Fruit fly (Drosophila melanogaster) whole organism, embryonic: Measurements from ENCODE around the gene CG18542.

Experiments
- Adf1 ChIP-seq: fragments of 200-800 bp; sonication (Bioruptor generic); IDR thresholded peaks from 2 replicates; pipeline ENCODE4 v1.3.6; 2022; ENCODE audit warnings: missing biosample characterization, missing genetic modification characterization
- Atf-2 ChIP-seq: fragments of 200-800 bp; sonication (Bioruptor generic); optimal IDR thresholded peaks from 2 replicates; lab custom pipeline; 2016; ENCODE audit warnings: missing biosample characterization, missing genetic modification characterization
- CG11398 ChIP-seq: fragments of 200-800 bp; sonication (Bioruptor generic); optimal IDR thresholded peaks from 2 replicates; lab custom pipeline; 2016; ENCODE audit warnings: missing biosample characterization, missing genetic modification characterization
- CG12104 ChIP-seq: fragments of 200-800 bp; sonication (Bioruptor generic); optimal IDR thresholded peaks from 3 replicates; lab custom pipeline; 2016; ENCODE audit warnings: missing biosample characterization, missing genetic modification characterization
- CG12155 ChIP-seq: fragments of 200-800 bp; sonication (Bioruptor generic); optimal IDR thresholded peaks from 3 replicates; lab custom pipeline; 2016; ENCODE audit warnings: missing biosample characterization, missing genetic modification characterization
- CG12299 ChIP-seq: fragments of 200-800 bp; sonication (Bioruptor generic); optimal IDR thresholded peaks from 2 replicates; lab custom pipeline; 2018; ENCODE audit warnings: missing biosample characterization, mild to moderate bottlenecking, missing genetic modification characterization
- CG13123 ChIP-seq: fragments of 200-800 bp; sonication (Bioruptor generic); optimal IDR thresholded peaks from 2 replicates; lab custom pipeline; 2016; ENCODE audit warnings: missing biosample characterization, missing genetic modification characterization
- CG14965 ChIP-seq: fragments of 200-800 bp; sonication (Bioruptor generic); optimal IDR thresholded peaks from 2 replicates; lab custom pipeline; 2016; ENCODE audit warnings: missing biosample characterization, missing genetic modification characterization, borderline replicate concordance
- CG15479 ChIP-seq: fragments of 200-800 bp; sonication (Bioruptor generic); optimal IDR thresholded peaks from 3 replicates; lab custom pipeline; 2019; ENCODE audit warnings: missing biosample characterization, mild to moderate bottlenecking, missing genetic modification characterization, moderate library complexity
- CG15601 ChIP-seq: fragments of 200-800 bp; sonication (Bioruptor generic); optimal IDR thresholded peaks from 3 replicates; lab custom pipeline; 2019; ENCODE audit warnings: missing biosample characterization, mild to moderate bottlenecking, missing genetic modification characterization, moderate library complexity
- CG15696 ChIP-seq: fragments of 200-800 bp; sonication (Bioruptor generic); optimal IDR thresholded peaks from 2 replicates; lab custom pipeline; 2019; ENCODE audit warnings: missing biosample characterization, mild to moderate bottlenecking, missing genetic modification characterization, moderate library complexity
- CG17802 ChIP-seq: fragments of 200-800 bp; sonication (Bioruptor generic); optimal IDR thresholded peaks from 2 replicates; lab custom pipeline; 2018; ENCODE audit warnings: missing biosample characterization, mild to moderate bottlenecking, missing genetic modification characterization, moderate library complexity
- CG17912 ChIP-seq: fragments of 200-800 bp; sonication (Bioruptor generic); optimal IDR thresholded peaks from 2 replicates; lab custom pipeline; 2018; ENCODE audit warnings: missing biosample characterization, mild to moderate bottlenecking, missing genetic modification characterization
- CG18262 ChIP-seq: fragments of 200-800 bp; optimal IDR thresholded peaks from 3 replicates; lab custom pipeline; 2019; ENCODE audit warnings: missing biosample characterization, mild to moderate bottlenecking, missing genetic modification characterization, moderate library complexity
- CG2875 ChIP-seq: fragments of 200-800 bp; sonication (Bioruptor generic); optimal IDR thresholded peaks from 2 replicates; lab custom pipeline; 2017; ENCODE audit warnings: missing biosample characterization, mild to moderate bottlenecking, missing genetic modification characterization, missing genetic modification reagents
- CG30020 ChIP-seq: fragments of 200-800 bp; optimal IDR thresholded peaks from 2 replicates; lab custom pipeline; 2019; ENCODE audit warnings: missing biosample characterization, mild to moderate bottlenecking, missing genetic modification characterization, moderate library complexity
- CG34376 ChIP-seq: fragments of 200-800 bp; sonication (Bioruptor generic); optimal IDR thresholded peaks from 2 replicates; lab custom pipeline; 2018; ENCODE audit warnings: missing biosample characterization, mild to moderate bottlenecking, missing genetic modification characterization
- CG4328 ChIP-seq: fragments of 200-800 bp; sonication (Bioruptor generic); optimal IDR thresholded peaks from 3 replicates; lab custom pipeline; 2017; ENCODE audit warnings: missing biosample characterization, missing genetic modification reagents, missing genetic modification characterization
- CG4707 ChIP-seq: fragments of 200-800 bp; sonication (Bioruptor generic); optimal IDR thresholded peaks from 2 replicates; lab custom pipeline; 2018; ENCODE audit warnings: missing biosample characterization, mild to moderate bottlenecking, missing genetic modification characterization, moderate library complexity
- CG8089 ChIP-seq: fragments of 200-800 bp; sonication (Bioruptor generic); optimal IDR thresholded peaks from 3 replicates; lab custom pipeline; 2016; ENCODE audit warnings: missing biosample characterization, missing genetic modification characterization
- CTCF ChIP-seq: fragments of 200-800 bp; sonication (Bioruptor generic); optimal IDR thresholded peaks from 2 replicates; lab custom pipeline; 2017; ENCODE audit warnings: missing biosample characterization, mild to moderate bottlenecking, missing genetic modification characterization, moderate library complexity
- ERR ChIP-seq: fragments of 200-800 bp; sonication (Bioruptor generic); optimal IDR thresholded peaks from 2 replicates; lab custom pipeline; 2016; ENCODE audit warnings: missing biosample characterization, missing genetic modification characterization
- Ets97D ChIP-seq: fragments of 200-800 bp; sonication (Bioruptor generic); optimal IDR thresholded peaks from 3 replicates; lab custom pipeline; 2016; ENCODE audit warnings: missing biosample characterization, missing genetic modification characterization
- Gug ChIP-seq: fragments of 200-800 bp; sonication (Bioruptor generic); IDR thresholded peaks from 4 replicates; pipeline ENCODE4 v1.3.6; 2022; ENCODE audit warnings: missing biosample characterization, missing genetic modification characterization
- H15 ChIP-seq: fragments of 200-800 bp; sonication (Bioruptor generic); IDR thresholded peaks from 3 replicates; pipeline ENCODE4 v1.3.6; 2022; ENCODE audit warnings: missing biosample characterization, missing genetic modification characterization
- HLH54F ChIP-seq: fragments of 200-800 bp; sonication (Bioruptor generic); optimal IDR thresholded peaks from 3 replicates; lab custom pipeline; 2016; ENCODE audit warnings: missing biosample characterization, missing genetic modification characterization
- Hr39 ChIP-seq: fragments of >200 bp; optimal IDR thresholded peaks from 2 replicates; lab custom pipeline; 2017
- Hsf ChIP-seq: fragments of 200-800 bp; sonication (Bioruptor generic); optimal IDR thresholded peaks from 3 replicates; lab custom pipeline; 2016; ENCODE audit warnings: missing biosample characterization, missing genetic modification characterization
- Max ChIP-seq: fragments of 200-800 bp; sonication (Bioruptor generic); optimal IDR thresholded peaks from 2 replicates; lab custom pipeline; 2016; ENCODE audit warnings: missing biosample characterization, mild to moderate bottlenecking, missing genetic modification characterization
- Med ChIP-seq: fragments of 200-800 bp; sonication (Bioruptor generic); peaks from one replicate; lab custom pipeline; 2016; ENCODE audit warnings: missing biosample characterization, missing genetic modification characterization, mild to moderate bottlenecking, inconsistent platforms, moderate library complexity
- NC2α ChIP-seq: fragments of 200-800 bp; sonication (Bioruptor generic); optimal IDR thresholded peaks from 2 replicates; lab custom pipeline; 2016; ENCODE audit warnings: missing biosample characterization, missing genetic modification characterization
- Optix ChIP-seq: fragments of 200-800 bp; sonication (Bioruptor generic); IDR thresholded peaks from 3 replicates; pipeline ENCODE4 v1.3.6; 2022; ENCODE audit warnings: missing biosample characterization, missing genetic modification characterization
- Pdp1 ChIP-seq, 2 experiments: fragments of 200-800 bp; sonication (Bioruptor generic); optimal IDR thresholded peaks; 3 replicates each; lab custom pipeline; 2016; ENCODE audit warnings: missing biosample characterization in 2 of 2, missing genetic modification characterization in 2 of 2, mild to moderate bottlenecking in 1 of 2, moderate library complexity in 1 of 2
- Spps ChIP-seq: fragments of 200-800 bp; sonication (Bioruptor generic); optimal IDR thresholded peaks from 2 replicates; lab custom pipeline; 2018; ENCODE audit warnings: missing biosample characterization, mild to moderate bottlenecking, missing genetic modification characterization
- Trl ChIP-seq, 3 experiments: fragments of >200 bp in 2 of 3; fragments of 200-800 bp in 1 of 3; sonication (Bioruptor generic) in 1 of 3; optimal IDR thresholded peaks; 2 replicates in 1 of 3; 3 replicates in 2 of 3; lab custom pipeline; 2016 to 2017; ENCODE audit warnings: missing biosample characterization in 1 of 3, missing genetic modification characterization in 1 of 3
- Xbp1 ChIP-seq: fragments of 200-800 bp; sonication (Bioruptor generic); optimal IDR thresholded peaks from 3 replicates; lab custom pipeline; 2016; ENCODE audit warnings: missing biosample characterization, mild to moderate bottlenecking, missing genetic modification characterization
- ab ChIP-seq: fragments of 200-800 bp; sonication (Bioruptor generic); optimal IDR thresholded peaks from 2 replicates; lab custom pipeline; 2016; ENCODE audit warnings: missing biosample characterization, missing genetic modification characterization
- abd-A ChIP-seq: fragments of 200-800 bp; sonication (Bioruptor generic); optimal IDR thresholded peaks from 3 replicates; lab custom pipeline; 2019; ENCODE audit warnings: missing biosample characterization, mild to moderate bottlenecking, missing genetic modification characterization, moderate library complexity
- bbx ChIP-seq: fragments of 200-800 bp; sonication (Bioruptor generic); IDR thresholded peaks from 2 replicates; pipeline ENCODE4 v1.3.6; 2022; ENCODE audit warnings: missing biosample characterization, missing genetic modification characterization; ENCODE audit not compliant: partially characterized antibody
- bowl ChIP-seq: fragments of 200-800 bp; sonication (Bioruptor generic); IDR thresholded peaks from 2 replicates; pipeline ENCODE4 v1.3.6; 2022; ENCODE audit warnings: missing biosample characterization, missing genetic modification characterization
- dati ChIP-seq: fragments of 200-800 bp; sonication (Bioruptor generic); IDR thresholded peaks from 2 replicates; pipeline ENCODE4 v1.3.6; 2022; ENCODE audit warnings: missing biosample characterization, missing genetic modification characterization
- gcm ChIP-seq: fragments of 200-800 bp; sonication (Bioruptor generic); optimal IDR thresholded peaks from 2 replicates; lab custom pipeline; 2019; ENCODE audit warnings: missing biosample characterization, mild to moderate bottlenecking, missing genetic modification characterization, moderate library complexity
- klu ChIP-seq: fragments of 200-800 bp; sonication (Bioruptor generic); IDR thresholded peaks from 2 replicates; pipeline ENCODE4 v1.3.6; 2022; ENCODE audit warnings: missing biosample characterization, missing genetic modification characterization
- lbe ChIP-seq: fragments of 200-800 bp; sonication (Bioruptor generic); optimal IDR thresholded peaks from 2 replicates; lab custom pipeline; 2016; ENCODE audit warnings: missing biosample characterization, mild to moderate bottlenecking, missing genetic modification characterization
- mld ChIP-seq: fragments of 200-800 bp; sonication (Bioruptor generic); IDR thresholded peaks from 3 replicates; pipeline ENCODE4 v1.3.6; 2022; ENCODE audit warnings: missing biosample characterization, missing genetic modification characterization; ENCODE audit not compliant: partially characterized antibody
- pb ChIP-seq: fragments of 200-800 bp; sonication (Bioruptor generic); optimal IDR thresholded peaks from 3 replicates; lab custom pipeline; 2016; ENCODE audit warnings: missing biosample characterization, missing genetic modification characterization
- scrt ChIP-seq: fragments of 200-800 bp; sonication (Bioruptor generic); optimal IDR thresholded peaks from 2 replicates; lab custom pipeline; 2018; ENCODE audit warnings: missing biosample characterization, mild to moderate bottlenecking, missing genetic modification characterization, moderate library complexity
- sd ChIP-seq: fragments of 200-800 bp; sonication (Bioruptor generic); optimal IDR thresholded peaks from 3 replicates; lab custom pipeline; 2018; ENCODE audit warnings: missing biosample characterization, mild to moderate bottlenecking, missing genetic modification characterization, moderate library complexity
- tgo ChIP-seq: fragments of 200-800 bp; sonication (Bioruptor generic); IDR thresholded peaks from 3 replicates; pipeline ENCODE4 v1.3.6; 2022; ENCODE audit warnings: missing biosample characterization, missing genetic modification characterization
- tx ChIP-seq: fragments of 200-800 bp; sonication (Bioruptor generic); optimal IDR thresholded peaks from 2 replicates; lab custom pipeline; 2016; ENCODE audit warnings: missing biosample characterization, missing genetic modification characterization
- zfh2 ChIP-seq: fragments of 200-800 bp; sonication (Bioruptor generic); optimal IDR thresholded peaks from 2 replicates; lab custom pipeline; 2016; ENCODE audit warnings: missing biosample characterization, missing genetic modification characterization

CG18542 gene

dm6 chr3R:9705008-9705628 lies 19.6 kb downstream of the CG18542 start, which contains the start of gene Unc-115a (continued):
- TF ChIP-seq tx = peak; percentile 12
- TF ChIP-seq Ets97D = peak; percentile 92
- TF ChIP-seq abd-A (tag; lab: Kevin White, UChicago) = no peak
- TF ChIP-seq CG30020 (tag; lab: Kevin White, UChicago) = peak; percentile 34
- TF ChIP-seq NC2α (GFP tag; lab: Kevin White, UChicago) = peak; percentile 43
- no peak for TF ChIP-seq CG4707 (GFP tag; lab: Kevin White, UChicago)
- TF ChIP-seq pb (GFP tag; lab: Kevin White, UChicago) = peak; percentile 69
- TF ChIP-seq CG15696 (tag; lab: Kevin White, UChicago) = no peak
- no peak for TF ChIP-seq tgo (GFP tag; lab: Robert Waterston, UW)
- peak; percentile 30 for TF ChIP-seq lbe
- TF ChIP-seq dati (GFP tag; lab: Robert Waterston, UW) = no peak
- TF ChIP-seq Pdp1 (GFP tag; optimal IDR thresholded peaks at IDR 0.05; lab: Kevin White, UChicago) = peak; percentile 27 to 63
- TF ChIP-seq CG11398 = peak; percentile 55
- no peak for TF ChIP-seq bbx
- peak; percentile 51 for TF ChIP-seq ERR (GFP tag; lab: Kevin White, UChicago)
- peak; percentile 34 for TF ChIP-seq CG18262 (tag; lab: Kevin White, UChicago)
- no peak for TF ChIP-seq Spps (tag; lab: Kevin White, UChicago)
- no peak for TF ChIP-seq CG14965 (GFP tag; lab: Kevin White, UChicago)
- TF ChIP-seq CG8089 (GFP tag; lab: Kevin White, UChicago) = peak; percentile 8
- no peak for TF ChIP-seq CG17802
- peak; percentile 54 for TF ChIP-seq CG17912
- peak; percentile 51 for TF ChIP-seq Hsf
- peak; percentile 41 for TF ChIP-seq Max (GFP tag; lab: Kevin White, UChicago)
- TF ChIP-seq sd (tag; lab: Kevin White, UChicago) = peak; percentile 49
- TF ChIP-seq Hr39 (lab: Kevin White, UChicago) = no peak
- TF ChIP-seq Med (GFP tag; lab: Kevin White, UChicago) = peak; percentile 93
- no peak for TF ChIP-seq Optix
- peak; percentile 52 for TF ChIP-seq CG34376
- TF ChIP-seq Xbp1 = peak; percentile 30
- TF ChIP-seq klu (GFP tag; lab: Robert Waterston, UW) = no peak
- TF ChIP-seq gcm (GFP tag; lab: Kevin White, UChicago) = peak; percentile 42
- no peak for TF ChIP-seq H15 (GFP tag; lab: Robert Waterston, UW)
- no peak for TF ChIP-seq bowl (GFP tag; lab: Robert Waterston, UW)
- no peak for TF ChIP-seq CG13123 (GFP tag; lab: Kevin White, UChicago)
- no peak for TF ChIP-seq Adf1
- TF ChIP-seq zfh2 (GFP tag; lab: Kevin White, UChicago) = peak; percentile 54
- peak; percentile 35 for TF ChIP-seq CG12155 (GFP tag; lab: Kevin White, UChicago)
- TF ChIP-seq scrt (GFP tag; lab: Kevin White, UChicago) = peak; percentile 3
- TF ChIP-seq CG12104 = peak; percentile 29
- no peak for TF ChIP-seq ab (GFP tag; lab: Kevin White, UChicago)
- TF ChIP-seq CG15479 (GFP tag; lab: Kevin White, UChicago) = peak; percentile 77
- peak; percentile 59 for TF ChIP-seq HLH54F
- peak; percentile 45; the same call in 2 of the 4 replicates for TF ChIP-seq Gug (GFP tag; lab: Robert Waterston, UW)
- peak; percentile 52 for TF ChIP-seq CG12299
- TF ChIP-seq CG4328 (GFP tag; lab: Kevin White, UChicago) = no peak
- TF ChIP-seq mld = no peak
- TF ChIP-seq CG15601 (tag; lab: Kevin White, UChicago) = peak; percentile 73
- TF ChIP-seq Trl (optimal IDR thresholded peaks at IDR 0.05; lab: Kevin White, UChicago) = no peak
- peak; percentile 30 for TF ChIP-seq Trl (GFP tag; optimal IDR thresholded peaks at IDR 0.05; lab: Kevin White, UChicago)
- TF ChIP-seq CG2875 (GFP tag; lab: Kevin White, UChicago) = peak; percentile 27
- TF ChIP-seq CTCF (GFP tag; lab: Kevin White, UChicago) = peak; percentile 79
- TF ChIP-seq Atf-2 = peak; percentile 29
